Fruit fly (Drosophila melanogaster): ENCODE measurements around the gene CG34267.

The CG34267 gene

DNA sequence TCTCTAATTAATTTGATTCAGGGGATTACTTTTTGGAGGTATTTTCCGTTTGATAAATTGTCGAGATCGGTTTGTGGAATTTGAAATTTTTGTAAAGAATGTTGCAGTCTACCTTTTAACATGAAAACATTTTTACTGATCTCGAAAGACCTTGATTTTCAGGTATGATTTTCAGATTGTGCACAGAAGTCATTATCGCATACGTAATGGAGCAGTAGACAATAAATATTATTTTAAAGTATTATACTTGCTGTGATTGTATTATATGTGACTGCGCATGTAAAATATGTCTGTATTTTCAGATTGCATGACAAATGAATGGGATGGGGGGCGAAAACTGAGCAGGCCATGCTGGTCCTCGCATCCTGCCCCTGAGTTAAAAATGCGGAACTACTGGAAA lies 27.8 kb upstream of the CG34267 start, which contains the start of gene CG34269:
Gene CG34269 (plus strand): TSS at position 301 of the 400 bp plus-strand sequence.
- no peak for TF ChIP-seq brk (GFP tag; optimal IDR thresholded peaks at IDR 0.05)
- no peak for TF ChIP-seq fru (GFP tag; optimal IDR thresholded peaks at IDR 0.05)
- TF ChIP-seq ey (GFP tag; optimal IDR thresholded peaks at IDR 0.05): no peak
- TF ChIP-seq dl (GFP tag; optimal IDR thresholded peaks at IDR 0.05; ENCODE audit: insufficient read depth in 1 of 2, partially characterized antibody in 2 of 2): no peak
- TF ChIP-seq Abd-B (GFP tag; optimal IDR thresholded peaks at IDR 0.05): no peak
- no peak for TF ChIP-seq Hr83 (GFP tag; optimal IDR thresholded peaks at IDR 0.05; ENCODE audit: poor library complexity, severe bottlenecking)
- no peak for TF ChIP-seq Rel (GFP tag; optimal IDR thresholded peaks at IDR 0.05)
- no peak for TF ChIP-seq Rel (tag; optimal IDR thresholded peaks at IDR 0.05)
- no peak for TF ChIP-seq Hr78 (GFP tag; optimal IDR thresholded peaks at IDR 0.05)
- TF ChIP-seq HLH106 (tag; optimal IDR thresholded peaks at IDR 0.05): no peak

DNA sequence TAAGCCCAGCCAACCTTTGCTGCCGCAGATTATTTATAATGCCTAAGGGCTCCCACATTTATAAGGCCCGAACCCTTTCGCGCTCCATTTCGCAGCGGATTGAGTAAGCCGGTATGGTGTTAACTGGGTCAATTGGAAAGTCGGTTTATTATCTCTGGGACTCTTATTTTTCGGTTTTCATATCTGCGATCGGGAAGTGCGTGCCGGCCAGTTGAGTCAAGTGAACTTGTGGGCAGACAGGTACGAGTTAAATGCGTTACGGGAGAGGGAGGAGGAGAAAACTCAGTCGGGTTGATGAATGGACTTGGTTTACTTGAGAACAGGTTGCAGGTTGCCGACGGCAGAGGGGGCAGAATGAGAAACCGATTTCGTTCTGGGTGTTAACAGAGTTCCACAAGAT lies 24.0 kb upstream of the CG34267 start:
- TF ChIP-seq Mio (GFP tag; optimal IDR thresholded peaks at IDR 0.05) (no peak), Hr83 (GFP tag; optimal IDR thresholded peaks at IDR 0.05; ENCODE audit: poor library complexity, severe bottlenecking) (no peak), dl (GFP tag; optimal IDR thresholded peaks at IDR 0.05; ENCODE audit: insufficient read depth in 1 of 2, partially characterized antibody in 2 of 2) (no peak)

DNA sequence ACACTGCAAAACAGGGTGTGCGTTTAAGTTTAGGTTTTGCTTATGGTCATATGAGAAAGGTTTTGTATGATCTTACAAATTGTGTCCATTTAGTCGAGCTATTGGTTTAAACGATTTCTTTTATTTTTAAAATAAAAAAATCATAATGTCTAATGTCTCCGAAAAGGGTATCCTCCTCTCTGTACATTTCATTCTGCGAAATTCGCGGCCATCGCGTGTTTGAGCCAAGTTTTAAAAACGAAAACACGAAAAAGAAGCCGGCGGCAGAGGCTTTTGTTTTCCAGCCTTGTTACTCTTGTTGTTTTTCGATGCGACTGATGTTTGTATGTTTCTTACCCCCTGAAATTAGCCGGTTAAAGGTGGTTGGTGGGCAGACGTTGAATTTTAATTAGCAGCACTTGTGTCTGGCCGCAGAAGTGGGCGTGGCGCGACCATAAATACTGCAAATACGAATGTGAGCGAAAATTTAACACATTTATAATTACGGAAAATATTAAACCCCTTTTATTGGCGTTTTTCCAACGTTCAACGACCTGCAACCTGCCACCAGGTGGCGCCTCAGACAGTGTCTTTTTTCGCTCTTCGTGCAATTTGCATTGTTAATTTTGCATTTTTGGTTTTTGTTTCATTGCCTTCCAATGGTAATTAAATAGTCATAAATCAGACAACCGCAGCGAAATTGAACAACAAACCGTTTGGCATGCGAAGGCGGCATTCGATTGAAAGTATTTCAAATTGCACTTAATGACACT lies 20.4 kb upstream of the CG34267 start:
- no peak for TF ChIP-seq ey (GFP tag; optimal IDR thresholded peaks at IDR 0.05)
- TF ChIP-seq fru (GFP tag; optimal IDR thresholded peaks at IDR 0.05): peak; percentile 17
- TF ChIP-seq foxo (GFP tag; optimal IDR thresholded peaks at IDR 0.05): peak in 1 of 2 experiments; percentile 8
- TF ChIP-seq woc (GFP tag; optimal IDR thresholded peaks at IDR 0.05): peak; percentile 3
- TF ChIP-seq Vsx2 (GFP tag; optimal IDR thresholded peaks at IDR 0.05; ENCODE audit: partially characterized antibody): peak; percentile 19
- TF ChIP-seq Hr83 (GFP tag; optimal IDR thresholded peaks at IDR 0.05; ENCODE audit: poor library complexity, severe bottlenecking): no peak

- TF ChIP-seq pan (optimal IDR thresholded peaks at IDR 0.05) (no peak), h (GFP tag; optimal IDR thresholded peaks at IDR 0.05) (peak; percentile 35)
Observed at dm6 chr3L:516948-517599, 16.8 kb upstream of the CG34267 start.

dm6 chr3L:516544-516943 lies 16.3 kb upstream of the CG34267 start:
- TF ChIP-seq Dif (GFP tag; optimal IDR thresholded peaks at IDR 0.05; ENCODE audit: partially characterized antibody) (no peak), GATAd (GFP tag; optimal IDR thresholded peaks at IDR 0.05) (no peak), CG9705 (GFP tag; optimal IDR thresholded peaks at IDR 0.05) (no peak), Abd-B (GFP tag; optimal IDR thresholded peaks at IDR 0.05) (no peak), Dfd (GFP tag; optimal IDR thresholded peaks at IDR 0.05) (no peak), Myc (optimal IDR thresholded peaks at IDR 0.05) (no peak), CG32264 (GFP tag; optimal IDR thresholded peaks at IDR 0.05) (no peak), dmrt93B (GFP tag; optimal IDR thresholded peaks at IDR 0.05) (no peak), foxo (GFP tag; optimal IDR thresholded peaks at IDR 0.05) (no peak), h (GFP tag; optimal IDR thresholded peaks at IDR 0.05) (no peak), OdsH (GFP tag; optimal IDR thresholded peaks at IDR 0.05) (no peak), usp (GFP tag; optimal IDR thresholded peaks at IDR 0.05) (no peak), dsf (GFP tag; optimal IDR thresholded peaks at IDR 0.05; ENCODE audit: borderline replicate concordance) (no peak), fru (GFP tag; optimal IDR thresholded peaks at IDR 0.05) (no peak), sage (GFP tag; optimal IDR thresholded peaks at IDR 0.05) (no peak), jim (GFP tag; optimal IDR thresholded peaks at IDR 0.05) (no peak), Hnf4 (GFP tag; optimal IDR thresholded peaks at IDR 0.05) (no peak), N (GFP tag; optimal IDR thresholded peaks at IDR 0.05) (no peak), lola (GFP tag; optimal IDR thresholded peaks at IDR 0.05) (no peak)

All from whole organism, wandering third instar larva.